Fruit fly (Drosophila melanogaster): ENCODE results near the gene Alg1.

DNA sequence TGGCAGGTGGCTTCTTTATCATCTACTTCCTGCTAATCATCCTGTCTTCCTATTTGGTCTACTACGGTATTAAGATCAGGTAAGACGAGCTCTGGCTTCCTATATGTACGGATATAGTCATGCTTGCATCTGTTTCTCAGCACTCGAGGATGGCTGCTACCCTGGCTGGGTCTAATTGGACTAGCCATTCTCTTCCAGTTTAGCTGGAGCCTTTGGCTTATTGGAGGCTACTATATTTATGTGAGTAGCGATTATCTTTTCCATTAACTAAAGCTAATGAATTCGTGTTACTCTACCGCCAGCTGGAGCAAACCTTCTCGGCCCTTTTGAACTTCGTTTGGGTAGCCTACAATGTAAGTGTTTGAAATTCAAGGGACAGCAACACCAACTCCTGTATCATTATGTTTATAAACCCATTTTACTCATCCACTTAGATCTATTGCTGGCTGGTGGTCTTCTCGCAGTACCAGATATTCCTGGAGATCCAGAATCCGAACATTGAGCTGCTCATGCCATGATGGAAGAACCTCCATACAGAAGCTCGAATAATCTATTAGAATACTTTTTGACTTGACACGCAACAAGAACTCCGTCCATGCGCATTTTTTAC lies 15.3 kb downstream of the Alg1 start:
- TF ChIP-seq Mnt (GFP tag; optimal IDR thresholded peaks at IDR 0.05): no peak
- no peak for TF ChIP-seq cnc (optimal IDR thresholded peaks at IDR 0.05)
- no peak for TF ChIP-seq toe (GFP tag; optimal IDR thresholded peaks at IDR 0.05)
- no peak for TF ChIP-seq CG5204 (GFP tag; optimal IDR thresholded peaks at IDR 0.05)
- TF ChIP-seq Crg-1 (GFP tag; optimal IDR thresholded peaks at IDR 0.05): no peak
- TF ChIP-seq kay (GFP tag; ENCODE audit: borderline replicate concordance): no peak
- TF ChIP-seq pad (GFP tag; optimal IDR thresholded peaks at IDR 0.05): no peak
- no peak for TF ChIP-seq cic (GFP tag; optimal IDR thresholded peaks at IDR 0.05)
- TF ChIP-seq CG7101 (tag; optimal IDR thresholded peaks at IDR 0.05): no peak
- no peak for TF ChIP-seq ovo (GFP tag; optimal IDR thresholded peaks at IDR 0.05)
- TF ChIP-seq bab1 (GFP tag; optimal IDR thresholded peaks at IDR 0.05): no peak
- no peak for TF ChIP-seq CG33017 (tag; optimal IDR thresholded peaks at IDR 0.05)

Measured in whole organism, adult.